Worm (Caenorhabditis elegans) whole organism, young adult: ENCODE measurements around the gene F29B9.1.

Experiments used
- T26A5.8 ChIP-seq: sonication (generic microtip); optimal IDR thresholded peaks from 2 replicates; lab custom pipeline; 2016; ENCODE audit warnings: missing genetic modification characterization, missing compliant biosample characterization
- ama-1 ChIP-seq, 3 experiments: fragments of 150-350 bp in 1 of 3; sonication (generic microtip) in 2 of 3; optimal IDR thresholded peaks; 2 replicates each; lab custom pipeline; 2014 to 2018; ENCODE audit warnings: missing biosample characterization in 2 of 3, missing genetic modification characterization in 2 of 3, missing genetic modification reagents in 2 of 3
- rcor-1 ChIP-seq: fragments of 200-800 bp; sonication (Bioruptor generic); IDR thresholded peaks from 2 replicates; pipeline ENCODE4 v1.3.6; 2022; ENCODE audit warnings: missing genetic modification reagents, missing genetic modification characterization, missing compliant biosample characterization
- sdz-38 ChIP-seq: sonication (generic microtip); optimal IDR thresholded peaks from 2 replicates; lab custom pipeline; 2016; ENCODE audit warnings: missing genotype, missing genetic modification characterization, missing compliant biosample characterization

- TF ChIP-seq T26A5.8 (tag; lab: Kevin White, UChicago) (no peak), sdz-38 (tag; lab: Kevin White, UChicago) (no peak), rcor-1 (GFP tag; lab: Robert Waterston, UW) (no peak), ama-1 (optimal IDR thresholded peaks at IDR 0.05; lab: Kevin White, UChicago) (no peak), ama-1 (GFP tag; optimal IDR thresholded peaks at IDR 0.05; lab: Kevin White, UChicago) (no peak)
These were observed 8.8 kb upstream of the F29B9.1 start for ce11 chrIV:4656380-4656779.
